Worm (Caenorhabditis elegans): ENCODE measurements around the gene srh-166.

srh-166 gene

ce11 chrV:20499642-20500041 lies 26.0 kb downstream of the srh-166 start:
- TF ChIP-seq pat-9 (tag; optimal IDR thresholded peaks at IDR 0.05) (no peak), ceh-24 (tag; optimal IDR thresholded peaks at IDR 0.05) (no peak), ama-1 (optimal IDR thresholded peaks at IDR 0.05) (no peak), madf-2 (tag; optimal IDR thresholded peaks at IDR 0.05) (no peak), ahr-1 (tag; optimal IDR thresholded peaks at IDR 0.05) (no peak), pha-4 (tag; optimal IDR thresholded peaks at IDR 0.05) (no peak), fax-1 (tag; optimal IDR thresholded peaks at IDR 0.05) (no peak), ceh-22 (tag; optimal IDR thresholded peaks at IDR 0.05) (no peak), ceh-31 (tag; optimal IDR thresholded peaks at IDR 0.05) (no peak), K09A11.1 (tag; optimal IDR thresholded peaks at IDR 0.05; ENCODE audit: insufficient read depth) (no peak), nhr-11 (tag; optimal IDR thresholded peaks at IDR 0.05) (no peak), ceh-30 (tag; optimal IDR thresholded peaks at IDR 0.05) (no peak), ceh-34 (tag; optimal IDR thresholded peaks at IDR 0.05) (no peak)

ce11 chrV:20498980-20499379 lies 26.7 kb downstream of the srh-166 start, which contains the start of gene dct-16:
Gene dct-16, minus strand, starts transcription at chrV:20499057.
- no peak for TF ChIP-seq ceh-6 (GFP tag; optimal IDR thresholded peaks at IDR 0.05)
- TF ChIP-seq ceh-2 (tag; optimal IDR thresholded peaks at IDR 0.05), result no peak
- no peak for TF ChIP-seq syd-9 (tag; optimal IDR thresholded peaks at IDR 0.05)
- TF ChIP-seq rnt-1 (tag; optimal IDR thresholded peaks at IDR 0.05), result no peak
- TF ChIP-seq unc-86 (tag; optimal IDR thresholded peaks at IDR 0.05), result no peak
- no peak for TF ChIP-seq ceh-48 (tag; optimal IDR thresholded peaks at IDR 0.05)

- TF ChIP-seq ztf-16 (tag; optimal IDR thresholded peaks at IDR 0.05), result no peak
- TF ChIP-seq C08G9.2 (tag; optimal IDR thresholded peaks at IDR 0.05), result no peak
- no peak for TF ChIP-seq ceh-34 (tag; optimal IDR thresholded peaks at IDR 0.05)
- no peak for TF ChIP-seq unc-55 (GFP tag; optimal IDR thresholded peaks at IDR 0.05)
- TF ChIP-seq nfya-1 (tag; optimal IDR thresholded peaks at IDR 0.05), result no peak
- no peak for TF ChIP-seq pat-9 (tag; optimal IDR thresholded peaks at IDR 0.05)
Measured at ce11 chrV:20497537-20497936, 28.1 kb downstream of the srh-166 start.

- no peak for TF ChIP-seq unc-3 (GFP tag; conservative IDR thresholded peaks at IDR 0.05)
- TF ChIP-seq unc-3 (tag; optimal IDR thresholded peaks at IDR 0.05), result peak; percentile 11
- no peak for TF ChIP-seq Y22D7AL.16 (tag; optimal IDR thresholded peaks at IDR 0.05)
Measured at ce11 chrV:20493271-20494231, 32.1 kb downstream of the srh-166 start, which contains the start of gene B0250.5. Gene B0250.5, plus strand, starts transcription at chrV:20493924.

- no peak for TF ChIP-seq hlh-15 (tag; optimal IDR thresholded peaks at IDR 0.05)
- TF ChIP-seq nhr-11 (tag; optimal IDR thresholded peaks at IDR 0.05), result no peak
- no peak for TF ChIP-seq pax-1 (tag; optimal IDR thresholded peaks at IDR 0.05)
- TF ChIP-seq ceh-2 (tag; optimal IDR thresholded peaks at IDR 0.05), result no peak
- no peak for TF ChIP-seq ceh-45 (GFP tag; IDR thresholded peaks at IDR 0.05)
- no peak for TF ChIP-seq pag-3 (tag; optimal IDR thresholded peaks at IDR 0.05; ENCODE audit: borderline replicate concordance)
- no peak for TF ChIP-seq K02D7.2 (tag; optimal IDR thresholded peaks at IDR 0.05)
- TF ChIP-seq elt-4 (tag; optimal IDR thresholded peaks at IDR 0.05), result no peak
- no peak for TF ChIP-seq fkh-6 (tag; optimal IDR thresholded peaks at IDR 0.05)
- TF ChIP-seq ceh-30 (tag; optimal IDR thresholded peaks at IDR 0.05), result no peak
- TF ChIP-seq hlh-8 (tag; optimal IDR thresholded peaks at IDR 0.05), result no peak
- TF ChIP-seq ceh-9 (tag; optimal IDR thresholded peaks at IDR 0.05), result no peak
- no peak for TF ChIP-seq syd-9 (tag; optimal IDR thresholded peaks at IDR 0.05)
- no peak for TF ChIP-seq zip-5 (tag; optimal IDR thresholded peaks at IDR 0.05)
- TF ChIP-seq hlh-13 (GFP tag; optimal IDR thresholded peaks at IDR 0.05), result no peak
- no peak for TF ChIP-seq ceh-48 (tag; optimal IDR thresholded peaks at IDR 0.05)
- TF ChIP-seq pat-9 (tag; optimal IDR thresholded peaks at IDR 0.05), result no peak
- TF ChIP-seq npax-4 (tag; optimal IDR thresholded peaks at IDR 0.05), result no peak
- TF ChIP-seq fax-1 (tag; optimal IDR thresholded peaks at IDR 0.05), result no peak
Measured at ce11 chrV:20492385-20492784, 33.3 kb downstream of the srh-166 start, which contains the start of gene srbc-79. Gene srbc-79, minus strand, starts transcription at chrV:20492485.

Data from whole organism, late embryonic.